Worm (Caenorhabditis elegans): ENCODE measurements around the gene nlp-69.
A peak's percentile ranks its signal among the peaks of the same experiment; 100 is the strongest.

The nlp-69 gene

ce11 chrV:20064076-20064475 lies 30.7 kb downstream of the nlp-69 start, which contains the start of gene ttx-1:
TSS of gene ttx-1 (minus strand) at chrV:20064176.
- TF ChIP-seq nhr-76 (tag; optimal IDR thresholded peaks at IDR 0.05) (no peak), ham-2 (GFP tag; optimal IDR thresholded peaks at IDR 0.05) (no peak), flh-1 (GFP tag; optimal IDR thresholded peaks at IDR 0.05) (no peak), ceh-83 (GFP tag; optimal IDR thresholded peaks at IDR 0.05) (no peak), cnd-1 (tag; optimal IDR thresholded peaks at IDR 0.05) (no peak), ces-1 (GFP tag; optimal IDR thresholded peaks at IDR 0.05) (no peak), ceh-39 (tag; optimal IDR thresholded peaks at IDR 0.05) (no peak), lin-32 (GFP tag; optimal IDR thresholded peaks at IDR 0.05) (no peak), nhr-2 (tag; optimal IDR thresholded peaks at IDR 0.05) (no peak), mab-5 (tag; optimal IDR thresholded peaks at IDR 0.05) (no peak), hlh-1 (tag; optimal IDR thresholded peaks at IDR 0.05) (no peak), unc-62 (GFP tag; optimal IDR thresholded peaks at IDR 0.05) (no peak), elt-1 (tag; optimal IDR thresholded peaks at IDR 0.05; ENCODE audit: borderline replicate concordance, insufficient read depth) (no peak), lsy-2 (tag; optimal IDR thresholded peaks at IDR 0.05) (no peak), unc-120 (tag; optimal IDR thresholded peaks at IDR 0.05; ENCODE audit: poor library complexity, severe bottlenecking) (no peak), nhr-12 (tag; optimal IDR thresholded peaks at IDR 0.05) (no peak), blmp-1 (tag; optimal IDR thresholded peaks at IDR 0.05) (no peak), pha-4 (tag; optimal IDR thresholded peaks at IDR 0.05) (no peak)

DNA sequence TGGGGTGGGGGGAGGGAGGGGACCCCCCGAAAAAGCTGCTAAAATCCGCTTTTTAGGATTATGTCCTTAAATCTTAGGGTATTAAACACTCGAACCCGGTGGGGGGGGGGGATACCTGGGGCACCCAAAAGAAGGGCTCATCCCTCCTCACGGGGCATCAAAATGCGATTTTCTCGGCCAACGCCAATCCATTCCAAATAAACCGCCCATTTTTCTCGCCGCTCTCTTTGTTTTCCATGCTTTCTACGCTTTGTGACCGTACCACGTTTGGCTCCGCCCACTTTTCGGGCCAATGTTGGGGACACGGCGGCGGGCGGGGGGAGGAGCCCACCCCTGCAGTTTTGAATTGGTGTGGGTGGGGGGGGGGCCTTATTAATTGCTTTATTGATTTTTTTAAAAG lies 33.3 kb downstream of the nlp-69 start:
- TF ChIP-seq lsy-2 (tag; optimal IDR thresholded peaks at IDR 0.05) (peak; percentile 70), ceh-43 (GFP tag; optimal IDR thresholded peaks at IDR 0.05) (no peak), sptf-1 (tag; optimal IDR thresholded peaks at IDR 0.05) (peak; percentile 2), unc-120 (tag; optimal IDR thresholded peaks at IDR 0.05; ENCODE audit: poor library complexity, severe bottlenecking) (peak; percentile 1), mep-1 (tag; optimal IDR thresholded peaks at IDR 0.05) (no peak), zip-8 (tag; optimal IDR thresholded peaks at IDR 0.05) (no peak), ceh-83 (GFP tag; optimal IDR thresholded peaks at IDR 0.05) (peak; percentile 11), mls-2 (tag; optimal IDR thresholded peaks at IDR 0.05) (peak; percentile 74)

ce11 chrV:20059370-20059769 lies 35.4 kb downstream of the nlp-69 start:
- TF ChIP-seq ceh-43 (GFP tag; optimal IDR thresholded peaks at IDR 0.05) (no peak), snpc-4 (tag; optimal IDR thresholded peaks at IDR 0.05) (no peak), mep-1 (tag; optimal IDR thresholded peaks at IDR 0.05) (no peak), unc-120 (tag; optimal IDR thresholded peaks at IDR 0.05; ENCODE audit: poor library complexity, severe bottlenecking) (no peak), elt-1 (tag; optimal IDR thresholded peaks at IDR 0.05; ENCODE audit: borderline replicate concordance, insufficient read depth) (no peak), lsy-2 (tag; optimal IDR thresholded peaks at IDR 0.05) (no peak), lin-32 (GFP tag; optimal IDR thresholded peaks at IDR 0.05) (no peak)

DNA sequence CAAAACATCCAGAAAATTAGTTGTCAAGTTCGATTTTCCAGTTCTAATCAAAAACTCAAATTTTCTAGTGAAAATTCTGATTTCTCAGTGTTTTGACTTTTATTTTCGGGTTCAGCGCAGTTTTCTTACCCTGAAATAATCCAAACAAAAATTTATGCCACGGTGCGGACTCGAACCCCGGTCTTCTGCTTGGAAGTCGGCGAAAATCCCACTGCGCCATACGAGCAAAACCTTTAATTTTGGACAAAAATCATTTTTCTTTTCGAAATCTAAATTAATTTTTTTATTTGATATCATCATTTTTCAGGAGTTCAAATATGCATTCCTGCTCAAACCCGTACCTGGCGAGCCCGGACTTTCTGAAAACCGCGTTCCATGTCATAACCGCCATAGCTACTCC lies 45.7 kb downstream of the nlp-69 start, which contains the start of gene srh-233:
TSS of gene srh-233 (plus strand) at position 301 of the 400 bp plus-strand sequence.
- TF ChIP-seq lsy-2 (tag; optimal IDR thresholded peaks at IDR 0.05) (no peak), drap-1 (GFP tag; optimal IDR thresholded peaks at IDR 0.05) (no peak), nhr-28 (tag; optimal IDR thresholded peaks at IDR 0.05) (no peak), snpc-4 (tag; optimal IDR thresholded peaks at IDR 0.05) (no peak), blmp-1 (tag; optimal IDR thresholded peaks at IDR 0.05) (no peak), zip-8 (tag; optimal IDR thresholded peaks at IDR 0.05) (no peak), sptf-1 (tag; optimal IDR thresholded peaks at IDR 0.05) (no peak), mab-5 (tag; optimal IDR thresholded peaks at IDR 0.05) (no peak), lin-13 (tag; optimal IDR thresholded peaks at IDR 0.05) (no peak), ceh-83 (GFP tag; optimal IDR thresholded peaks at IDR 0.05) (no peak)

- TF ChIP-seq nhr-2 (tag; optimal IDR thresholded peaks at IDR 0.05) (no peak), mls-2 (tag; optimal IDR thresholded peaks at IDR 0.05) (no peak), flh-1 (GFP tag; optimal IDR thresholded peaks at IDR 0.05) (no peak), nhr-237 (tag; optimal IDR thresholded peaks at IDR 0.05) (no peak), lin-32 (GFP tag; optimal IDR thresholded peaks at IDR 0.05) (no peak), tbx-8 (GFP tag; optimal IDR thresholded peaks at IDR 0.05) (no peak), zip-8 (tag; optimal IDR thresholded peaks at IDR 0.05) (no peak), bed-3 (GFP tag; optimal IDR thresholded peaks at IDR 0.05) (no peak), unc-62 (GFP tag; optimal IDR thresholded peaks at IDR 0.05) (no peak), pha-4 (tag; optimal IDR thresholded peaks at IDR 0.05) (no peak), ham-2 (GFP tag; optimal IDR thresholded peaks at IDR 0.05) (no peak), M03D4.4 (tag; optimal IDR thresholded peaks at IDR 0.05) (no peak), unc-39 (tag; optimal IDR thresholded peaks at IDR 0.05) (no peak), nhr-28 (tag; optimal IDR thresholded peaks at IDR 0.05) (no peak), mab-5 (tag; optimal IDR thresholded peaks at IDR 0.05) (no peak), elt-3 (tag; optimal IDR thresholded peaks at IDR 0.05) (no peak)
Observed at ce11 chrV:20047310-20047709, 47.5 kb downstream of the nlp-69 start, which contains the start of gene spe-19. TSS of gene spe-19 (minus strand) at chrV:20047410.
